Fruit fly (Drosophila melanogaster): ENCODE data around the gene Acox3.

The Acox3 gene

dm6 chr2L:6490783-6491249, 42.6 kb upstream of the Acox3 start, which contains the start of the genes Phf5a and CG31638 (continued):
- TF ChIP-seq pros (GFP tag; optimal IDR thresholded peaks at IDR 0.05) (no peak), Hr51 (GFP tag; optimal IDR thresholded peaks at IDR 0.05) (peak; percentile 55 to 76), CG3065 (GFP tag; optimal IDR thresholded peaks at IDR 0.05) (peak; percentile 88), chm (GFP tag; IDR thresholded peaks at IDR 0.05) (peak; percentile 77), ap (GFP tag; IDR thresholded peaks at IDR 0.05) (peak; percentile 66; the same call in 1 of the 2 replicates), Fer3 (tag; optimal IDR thresholded peaks at IDR 0.05) (peak; percentile 97), zf30C (GFP tag; optimal IDR thresholded peaks at IDR 0.05) (no peak), dmrt99B (tag; optimal IDR thresholded peaks at IDR 0.05) (peak; percentile 95), bowl (GFP tag; IDR thresholded peaks at IDR 0.05) (0 out of 2 replicates have a peak, but pooled peaks have one; percentile 26), tgo (GFP tag; IDR thresholded peaks at IDR 0.05) (peak; percentile 71), org-1 (GFP tag; optimal IDR thresholded peaks at IDR 0.05) (peak; percentile 63), ci (GFP tag; IDR thresholded peaks at IDR 0.05) (peak; percentile 92), danr (GFP tag; IDR thresholded peaks at IDR 0.05) (peak; percentile 94), ac (GFP tag; optimal IDR thresholded peaks at IDR 0.05) (peak; percentile 47), lbe (GFP tag; optimal IDR thresholded peaks at IDR 0.05) (peak; percentile 93), zfh2 (GFP tag; optimal IDR thresholded peaks at IDR 0.05) (peak; percentile 90), Mes4 (GFP tag; optimal IDR thresholded peaks at IDR 0.05) (peak; percentile 1), CG7928 (GFP tag; optimal IDR thresholded peaks at IDR 0.05) (peak; percentile 73), Hr78 (GFP tag; optimal IDR thresholded peaks at IDR 0.05) (no peak), nerfin-2 (GFP tag; IDR thresholded peaks at IDR 0.05; ENCODE audit: partially characterized antibody) (no peak), Hand (GFP tag; optimal IDR thresholded peaks at IDR 0.05) (peak; percentile 74), CTCF (GFP tag; optimal IDR thresholded peaks at IDR 0.05) (peak; percentile 46), sens-2 (GFP tag; IDR thresholded peaks at IDR 0.05) (peak; percentile 67), CG17568 (GFP tag; optimal IDR thresholded peaks at IDR 0.05) (no peak), Oaz (GFP tag; IDR thresholded peaks at IDR 0.05) (peak; percentile 63; the same call in 1 of the 2 replicates), CG6683 (GFP tag; optimal IDR thresholded peaks at IDR 0.05) (peak; percentile 84), crc (GFP tag; optimal IDR thresholded peaks at IDR 0.05) (peak; percentile 38), CG6854 (GFP tag; optimal IDR thresholded peaks at IDR 0.05) (peak; percentile 64), Hmr (GFP tag; optimal IDR thresholded peaks at IDR 0.05) (peak; percentile 96)

- TF ChIP-seq her (GFP tag; optimal IDR thresholded peaks at IDR 0.05), result peak; percentile 38
- no peak for TF ChIP-seq Awh (GFP tag; IDR thresholded peaks at IDR 0.05)
- TF ChIP-seq CG8281 (tag; optimal IDR thresholded peaks at IDR 0.05), result no peak
- peak; percentile 1 for TF ChIP-seq CTCF (GFP tag; optimal IDR thresholded peaks at IDR 0.05)
- TF ChIP-seq CG4707 (GFP tag; optimal IDR thresholded peaks at IDR 0.05), result no peak
- peak; percentile 71 for TF ChIP-seq CG9727 (GFP tag; optimal IDR thresholded peaks at IDR 0.05)
- no peak; the same call in 3 of the 4 replicates for TF ChIP-seq Gug (GFP tag; IDR thresholded peaks at IDR 0.05)
- no peak for TF ChIP-seq tap (tag; optimal IDR thresholded peaks at IDR 0.05)
- TF ChIP-seq CG11456 (GFP tag; IDR thresholded peaks at IDR 0.05), result 0 out of 3 replicates have a peak, but pooled peaks have one; percentile 52
- TF ChIP-seq sim (GFP tag; IDR thresholded peaks at IDR 0.05), result no peak
- no peak for TF ChIP-seq CG5180 (GFP tag; optimal IDR thresholded peaks at IDR 0.05)
- no peak for TF ChIP-seq p53 (GFP tag; optimal IDR thresholded peaks at IDR 0.05)
- TF ChIP-seq mirr (GFP tag; optimal IDR thresholded peaks at IDR 0.05), result peak; percentile 21
- TF ChIP-seq tgo (GFP tag; IDR thresholded peaks at IDR 0.05), result peak; percentile 56; the same call in 2 of the 3 replicates
- TF ChIP-seq Lim3 (GFP tag; IDR thresholded peaks at IDR 0.05), result no peak
- no peak for TF ChIP-seq CG6689 (GFP tag; IDR thresholded peaks at IDR 0.05)
- TF ChIP-seq crc (GFP tag; optimal IDR thresholded peaks at IDR 0.05), result peak; percentile 8
- peak in 1 of 3 experiments; percentile 38 for TF ChIP-seq lola (GFP tag; optimal IDR thresholded peaks at IDR 0.05)
- peak; percentile 58 for TF ChIP-seq grau (tag; optimal IDR thresholded peaks at IDR 0.05)
- no peak for TF ChIP-seq CG6654 (GFP tag; optimal IDR thresholded peaks at IDR 0.05)
- peak in 1 of 2 experiments; percentile 61 for TF ChIP-seq Pdp1 (GFP tag; optimal IDR thresholded peaks at IDR 0.05)
- no peak for TF ChIP-seq tio (GFP tag; optimal IDR thresholded peaks at IDR 0.05)
- no peak for TF ChIP-seq Lpt (GFP tag; optimal IDR thresholded peaks at IDR 0.05)
- TF ChIP-seq CG2202 (tag; optimal IDR thresholded peaks at IDR 0.05), result no peak
Measured at dm6 chr2L:6488676-6489140, 40.5 kb upstream of the Acox3 start, which contains the start of the genes KFase and epsilonCOP. KFase (minus strand) TSS chr2L:6488756. epsilonCOP (plus strand) TSS chr2L:6489090.

All from whole organism, embryonic.